Fruit fly (Drosophila melanogaster) whole organism, embryonic: ENCODE results near the gene corto.

Experiments used
- Asciz ChIP-seq: fragments of 200-800 bp; sonication (Bioruptor generic); optimal IDR thresholded peaks from 2 replicates; lab custom pipeline; 2017; ENCODE audit warnings: missing biosample characterization, mild to moderate bottlenecking, missing genetic modification characterization, missing genetic modification reagents
- Blimp-1 ChIP-seq: fragments of 200-800 bp; sonication (Bioruptor generic); optimal IDR thresholded peaks from 3 replicates; lab custom pipeline; 2018; ENCODE audit warnings: missing biosample characterization, missing genetic modification characterization, mild to moderate bottlenecking, moderate library complexity, missing genetic modification reagents
- CG10366 ChIP-seq: fragments of 200-800 bp; sonication (Bioruptor generic); IDR thresholded peaks from 2 replicates; pipeline ENCODE4 v1.3.6; 2022; ENCODE audit warnings: missing biosample characterization, missing genetic modification characterization
- CG11456 ChIP-seq: fragments of 200-800 bp; sonication (Bioruptor generic); IDR thresholded peaks from 3 replicates; pipeline ENCODE4 v1.3.6; 2022; ENCODE audit warnings: missing biosample characterization, missing genetic modification characterization
- CG12071 ChIP-seq: fragments of 200-800 bp; sonication (Bioruptor generic); optimal IDR thresholded peaks from 3 replicates; lab custom pipeline; 2018; ENCODE audit warnings: missing biosample characterization, mild to moderate bottlenecking, missing genetic modification characterization
- CG12104 ChIP-seq: fragments of 200-800 bp; sonication (Bioruptor generic); optimal IDR thresholded peaks from 3 replicates; lab custom pipeline; 2016; ENCODE audit warnings: missing biosample characterization, missing genetic modification characterization
- CG12744 ChIP-seq: fragments of 200-800 bp; sonication (Bioruptor generic); optimal IDR thresholded peaks from 2 replicates; lab custom pipeline; 2016; ENCODE audit warnings: missing biosample characterization, missing genetic modification characterization
- CG13296 ChIP-seq: fragments of 200-800 bp; sonication (Bioruptor generic); optimal IDR thresholded peaks from 3 replicates; lab custom pipeline; 2018; ENCODE audit warnings: missing biosample characterization, mild to moderate bottlenecking, missing genetic modification characterization
- CG14441 ChIP-seq: fragments of 200-800 bp; sonication (Bioruptor generic); IDR thresholded peaks from 2 replicates; pipeline ENCODE4 v1.3.6; 2022; ENCODE audit warnings: missing biosample characterization, missing genetic modification characterization
- CG15696 ChIP-seq: fragments of 200-800 bp; sonication (Bioruptor generic); optimal IDR thresholded peaks from 2 replicates; lab custom pipeline; 2019; ENCODE audit warnings: missing biosample characterization, mild to moderate bottlenecking, missing genetic modification characterization, moderate library complexity
- CG16813 ChIP-seq: fragments of 200-800 bp; sonication (Bioruptor generic); IDR thresholded peaks from 3 replicates; pipeline ENCODE4 v1.3.6; 2022; ENCODE audit warnings: missing biosample characterization, missing genetic modification characterization; ENCODE audit not compliant: partially characterized antibody
- CG18262 ChIP-seq: fragments of 200-800 bp; optimal IDR thresholded peaks from 3 replicates; lab custom pipeline; 2019; ENCODE audit warnings: missing biosample characterization, mild to moderate bottlenecking, missing genetic modification characterization, moderate library complexity
- CG3065 ChIP-seq: fragments of 200-800 bp; sonication (Bioruptor generic); optimal IDR thresholded peaks from 2 replicates; lab custom pipeline; 2016; ENCODE audit warnings: missing biosample characterization, missing genetic modification characterization
- CG32767 ChIP-seq: fragments of 200-800 bp; sonication (Bioruptor generic); IDR thresholded peaks from 2 replicates; pipeline ENCODE4 v1.3.6; 2022; ENCODE audit warnings: missing biosample characterization, missing genetic modification characterization
- CG5245 ChIP-seq: fragments of 200-800 bp; sonication (Bioruptor generic); optimal IDR thresholded peaks from 3 replicates; lab custom pipeline; 2016; ENCODE audit warnings: missing biosample characterization, missing genetic modification characterization
- CG6175 ChIP-seq: fragments of 200-800 bp; sonication (Bioruptor generic); IDR thresholded peaks from 3 replicates; pipeline ENCODE4 v1.3.6; 2022; ENCODE audit warnings: missing biosample characterization, missing genetic modification characterization
- CG7745 ChIP-seq: fragments of 200-800 bp; sonication (Bioruptor generic); optimal IDR thresholded peaks from 2 replicates; lab custom pipeline; 2018; ENCODE audit warnings: missing biosample characterization, mild to moderate bottlenecking, missing genetic modification characterization, moderate library complexity
- Dll ChIP-seq: fragments of 200-800 bp; sonication (Bioruptor generic); IDR thresholded peaks from 4 replicates; pipeline ENCODE4 v1.3.6; 2022; ENCODE audit warnings: missing biosample characterization, missing genetic modification characterization; ENCODE audit not compliant: partially characterized antibody
- Gsc ChIP-seq: fragments of 200-800 bp; sonication (Bioruptor generic); IDR thresholded peaks from 2 replicates; pipeline ENCODE4 v1.3.6; 2022; ENCODE audit warnings: missing biosample characterization, missing genetic modification characterization
- Hand ChIP-seq: fragments of 200-800 bp; sonication (Bioruptor generic); optimal IDR thresholded peaks from 2 replicates; lab custom pipeline; 2017; ENCODE audit warnings: mild to moderate bottlenecking, missing biosample characterization, missing genetic modification reagents, missing genetic modification characterization
- Med ChIP-seq: fragments of 200-800 bp; sonication (Bioruptor generic); peaks from one replicate; lab custom pipeline; 2016; ENCODE audit warnings: missing biosample characterization, missing genetic modification characterization, mild to moderate bottlenecking, inconsistent platforms, moderate library complexity
- Myb ChIP-seq: fragments of 200-800 bp; sonication (Bioruptor generic); optimal IDR thresholded peaks from 2 replicates; lab custom pipeline; 2016; ENCODE audit warnings: missing biosample characterization, missing genetic modification characterization
- NC2α ChIP-seq: fragments of 200-800 bp; sonication (Bioruptor generic); optimal IDR thresholded peaks from 2 replicates; lab custom pipeline; 2016; ENCODE audit warnings: missing biosample characterization, missing genetic modification characterization
- Nf-YC ChIP-seq: fragments of 200-800 bp; optimal IDR thresholded peaks from 3 replicates; lab custom pipeline; 2019; ENCODE audit warnings: missing biosample characterization, mild to moderate bottlenecking, missing genetic modification characterization, moderate library complexity
- Oaz ChIP-seq: fragments of 200-800 bp; sonication (Bioruptor generic); IDR thresholded peaks from 2 replicates; pipeline ENCODE4 v1.3.6; 2022; ENCODE audit warnings: missing biosample characterization, missing genetic modification characterization
- Oli ChIP-seq: fragments of 200-800 bp; sonication (Bioruptor generic); optimal IDR thresholded peaks from 2 replicates; lab custom pipeline; 2018; ENCODE audit warnings: missing biosample characterization, mild to moderate bottlenecking, missing genetic modification characterization, moderate library complexity
- Ravus ChIP-seq: fragments of 200-800 bp; sonication (Bioruptor generic); IDR thresholded peaks from 2 replicates; pipeline ENCODE4 v1.3.6; 2022; ENCODE audit warnings: missing biosample characterization, missing genetic modification characterization
- Stat92E ChIP-seq, 3 experiments: fragments of >200 bp in 2 of 3; fragments of 200-800 bp in 1 of 3; sonication (Bioruptor generic) in 1 of 3; optimal IDR thresholded peaks; 2 replicates each; lab custom pipeline; 2017 to 2019; ENCODE audit warnings: missing biosample characterization in 3 of 3, missing genetic modification characterization in 3 of 3, mild to moderate bottlenecking in 1 of 3, moderate library complexity in 1 of 3
- TFAM ChIP-seq: fragments of 200-800 bp; sonication (Bioruptor generic); optimal IDR thresholded peaks from 2 replicates; lab custom pipeline; 2017; ENCODE audit warnings: missing biosample characterization, missing genetic modification characterization, inconsistent platforms
- ap ChIP-seq: fragments of 200-800 bp; sonication (Bioruptor generic); IDR thresholded peaks from 2 replicates; pipeline ENCODE4 v1.3.6; 2022; ENCODE audit warnings: missing biosample characterization, missing genetic modification characterization
- caup ChIP-seq: fragments of 200-800 bp; sonication (Bioruptor generic); optimal IDR thresholded peaks from 3 replicates; lab custom pipeline; 2017; ENCODE audit warnings: missing biosample characterization, mild to moderate bottlenecking, missing genetic modification characterization, moderate library complexity; ENCODE audit not compliant: severe bottlenecking
- crol ChIP-seq: fragments of 200-800 bp; sonication (Bioruptor generic); IDR thresholded peaks from 2 replicates; pipeline ENCODE4 v1.3.6; 2022; ENCODE audit warnings: missing biosample characterization, missing genetic modification characterization
- disco-r ChIP-seq: fragments of 200-800 bp; sonication (Bioruptor generic); optimal IDR thresholded peaks from 2 replicates; lab custom pipeline; 2016; ENCODE audit warnings: missing biosample characterization, missing genetic modification characterization
- fd3F ChIP-seq: fragments of 200-800 bp; sonication (Bioruptor generic); optimal IDR thresholded peaks from 2 replicates; lab custom pipeline; 2018; ENCODE audit warnings: missing biosample characterization, mild to moderate bottlenecking, missing genetic modification characterization, moderate library complexity
- grau ChIP-seq: fragments of 200-800 bp; optimal IDR thresholded peaks from 3 replicates; lab custom pipeline; 2019; ENCODE audit warnings: missing biosample characterization, mild to moderate bottlenecking, missing genetic modification characterization, moderate library complexity
- ind ChIP-seq: fragments of 200-800 bp; sonication (Bioruptor generic); optimal IDR thresholded peaks from 3 replicates; lab custom pipeline; 2016; ENCODE audit warnings: missing biosample characterization, missing genetic modification characterization
- jumu ChIP-seq: fragments of 200-800 bp; sonication (Bioruptor generic); optimal IDR thresholded peaks from 3 replicates; lab custom pipeline; 2016; ENCODE audit warnings: missing biosample characterization, missing genetic modification characterization
- kni ChIP-seq: fragments of 200-800 bp; sonication (Bioruptor generic); optimal IDR thresholded peaks from 3 replicates; lab custom pipeline; 2017; ENCODE audit warnings: mild to moderate bottlenecking, missing biosample characterization, missing genetic modification reagents, missing genetic modification characterization
- lab ChIP-seq: fragments of 200-800 bp; sonication (Bioruptor generic); optimal IDR thresholded peaks from 3 replicates; lab custom pipeline; 2017; ENCODE audit warnings: missing biosample characterization, missing genetic modification characterization, mild to moderate bottlenecking, moderate library complexity, missing genetic modification reagents
- mld ChIP-seq: fragments of 200-800 bp; sonication (Bioruptor generic); IDR thresholded peaks from 3 replicates; pipeline ENCODE4 v1.3.6; 2022; ENCODE audit warnings: missing biosample characterization, missing genetic modification characterization; ENCODE audit not compliant: partially characterized antibody
- nerfin-1 ChIP-seq: fragments of 200-800 bp; sonication (Bioruptor generic); optimal IDR thresholded peaks from 3 replicates; lab custom pipeline; 2019; ENCODE audit warnings: missing biosample characterization, mild to moderate bottlenecking, missing genetic modification characterization, moderate library complexity
- onecut ChIP-seq: fragments of 200-800 bp; sonication (Bioruptor generic); IDR thresholded peaks from 2 replicates; pipeline ENCODE4 v1.3.6; 2022; ENCODE audit warnings: missing biosample characterization, missing genetic modification characterization
- otp ChIP-seq: fragments of 200-800 bp; sonication (Bioruptor generic); IDR thresholded peaks from 3 replicates; pipeline ENCODE4, ENCODE4 v1.3.6; 2022; ENCODE audit warnings: missing biosample characterization, missing genetic modification characterization
- psq ChIP-seq: fragments of 200-800 bp; sonication (Bioruptor generic); optimal IDR thresholded peaks from 2 replicates; lab custom pipeline; 2017; ENCODE audit warnings: missing biosample characterization, missing genetic modification characterization
- ranshi ChIP-seq: fragments of 200-800 bp; sonication (Bioruptor generic); IDR thresholded peaks from 2 replicates; pipeline ENCODE4 v1.3.6; 2022; ENCODE audit warnings: missing biosample characterization, missing genetic modification characterization
- repo ChIP-seq: fragments of 200-800 bp; sonication (Bioruptor generic); optimal IDR thresholded peaks from 2 replicates; lab custom pipeline; 2016; ENCODE audit warnings: missing biosample characterization, missing genetic modification characterization
- row ChIP-seq: fragments of 200-800 bp; sonication (Bioruptor generic); IDR thresholded peaks from 3 replicates; pipeline ENCODE4 v1.3.6; 2022; ENCODE audit warnings: missing biosample characterization, missing genetic modification characterization
- sr ChIP-seq: fragments of 200-800 bp; sonication (Bioruptor generic); IDR thresholded peaks from 3 replicates; pipeline ENCODE4 v1.3.6; 2022; ENCODE audit warnings: missing biosample characterization, missing genetic modification characterization
- tup ChIP-seq: fragments of 200-800 bp; sonication (Bioruptor generic); optimal IDR thresholded peaks from 2 replicates; lab custom pipeline; 2016; ENCODE audit warnings: missing biosample characterization, mild to moderate bottlenecking, missing genetic modification characterization, moderate library complexity
- z ChIP-seq: fragments of 200-800 bp; sonication (Bioruptor generic); IDR thresholded peaks from 3 replicates; pipeline ENCODE4 v1.3.6; 2022; ENCODE audit warnings: missing biosample characterization, missing genetic modification characterization
- zf30C ChIP-seq: fragments of 200-800 bp; sonication (Bioruptor generic); optimal IDR thresholded peaks from 3 replicates; lab custom pipeline; 2018; ENCODE audit warnings: missing biosample characterization, mild to moderate bottlenecking, missing genetic modification characterization

The corto gene

dm6 chr3R:5084413-5084812 is 2.5 kb downstream of the corto start:
- TF ChIP-seq Gsc (GFP tag; lab: Robert Waterston, UW) (no peak), mld (GFP tag; lab: Robert Waterston, UW) (no peak), Hand (GFP tag; lab: Kevin White, UChicago) (no peak), Blimp-1 (GFP tag; lab: Kevin White, UChicago) (no peak), fd3F (GFP tag; lab: Kevin White, UChicago) (no peak), zf30C (no peak), Med (no peak), CG5245 (GFP tag; lab: Kevin White, UChicago) (no peak), ap (GFP tag; lab: Robert Waterston, UW) (no peak), kni (GFP tag; lab: Kevin White, UChicago) (peak; percentile 10), Stat92E (GFP tag; optimal IDR thresholded peaks at IDR 0.05; lab: Kevin White, UChicago) (no peak), Nf-YC (tag; lab: Kevin White, UChicago) (no peak), lab (GFP tag; lab: Kevin White, UChicago) (no peak), CG32767 (GFP tag; lab: Robert Waterston, UW) (no peak), ind (GFP tag; lab: Kevin White, UChicago) (no peak), crol (peak; percentile 67), Oli (tag; lab: Kevin White, UChicago) (no peak), CG12104 (GFP tag; lab: Kevin White, UChicago) (no peak), Ravus (no peak), CG16813 (GFP tag; lab: Robert Waterston, UW) (peak; percentile 27; the same call in 1 of the 3 replicates), Asciz (no peak), disco-r (no peak), CG18262 (tag; lab: Kevin White, UChicago) (no peak), CG3065 (GFP tag; lab: Kevin White, UChicago) (peak; percentile 74), Dll (GFP tag; lab: Robert Waterston, UW) (no peak), onecut (GFP tag; lab: Robert Waterston, UW) (no peak), CG14441 (GFP tag; lab: Robert Waterston, UW) (0 out of 2 replicates have a peak, but pooled peaks have one; percentile 29), CG7745 (no peak), psq (GFP tag; lab: Kevin White, UChicago) (no peak), nerfin-1 (tag; lab: Kevin White, UChicago) (no peak), CG15696 (tag; lab: Kevin White, UChicago) (no peak), CG11456 (GFP tag; lab: Robert Waterston, UW) (no peak), caup (GFP tag; lab: Kevin White, UChicago) (no peak), TFAM (GFP tag; lab: Kevin White, UChicago) (no peak), z (GFP tag; lab: Robert Waterston, UW) (0 out of 3 replicates have a peak, but pooled peaks have one; percentile 17), sr (no peak; the same call in 2 of the 3 replicates), jumu (no peak), otp (no peak), Myb (no peak), NC2α (GFP tag; lab: Kevin White, UChicago) (no peak), tup (GFP tag; lab: Kevin White, UChicago) (no peak), grau (no peak), CG13296 (GFP tag; lab: Kevin White, UChicago) (no peak), CG10366 (GFP tag; lab: Robert Waterston, UW) (no peak), CG12744 (GFP tag; lab: Kevin White, UChicago) (no peak), repo (GFP tag; lab: Kevin White, UChicago) (no peak), Oaz (no peak), row (GFP tag; lab: Robert Waterston, UW) (no peak), CG6175 (no peak), CG12071 (GFP tag; lab: Kevin White, UChicago) (no peak), ranshi (GFP tag; lab: Robert Waterston, UW) (no peak)
